Worm (Caenorhabditis elegans) whole organism, late embryonic: ENCODE results near the gene Y7A5A.3.

Experiments
- ceh-31 ChIP-seq: sonication (generic microtip); optimal IDR thresholded peaks from 2 replicates; lab custom pipeline; 2016; ENCODE audit warnings: missing genetic modification characterization, missing compliant biosample characterization
- ceh-6 ChIP-seq: fragments of 200-800 bp; sonication (Bioruptor generic); optimal IDR thresholded peaks from 2 replicates; lab custom pipeline; 2018; ENCODE audit warnings: mild to moderate bottlenecking, missing genetic modification characterization, missing compliant biosample characterization
- elt-2 ChIP-seq: sonication (generic microtip); optimal IDR thresholded peaks from 2 replicates; lab custom pipeline; 2016; ENCODE audit warnings: missing genetic modification reagents, missing genetic modification characterization, missing compliant biosample characterization
- fkh-10 ChIP-seq: fragments of 150-350 bp; optimal IDR thresholded peaks from 2 replicates; lab custom pipeline; 2014; ENCODE audit warnings: missing biosample characterization, missing genetic modification reagents, missing genetic modification characterization
- fkh-6 ChIP-seq: sonication (generic microtip); optimal IDR thresholded peaks from 2 replicates; lab custom pipeline; 2016; ENCODE audit warnings: missing genetic modification characterization, missing compliant biosample characterization
- nhr-11 ChIP-seq: fragments of 150-350 bp; optimal IDR thresholded peaks from 2 replicates; lab custom pipeline; 2014; ENCODE audit warnings: missing biosample characterization, missing genetic modification characterization
- nhr-232 ChIP-seq: sonication (generic microtip); optimal IDR thresholded peaks from 2 replicates; lab custom pipeline; 2016; ENCODE audit warnings: missing genetic modification characterization, missing compliant biosample characterization
- pqm-1 ChIP-seq: sonication (generic microtip); optimal IDR thresholded peaks from 2 replicates; lab custom pipeline; 2016; ENCODE audit warnings: missing genetic modification characterization, missing compliant biosample characterization
- syd-9 ChIP-seq: sonication (generic microtip); optimal IDR thresholded peaks from 2 replicates; lab custom pipeline; 2016; ENCODE audit warnings: mild to moderate bottlenecking, missing genetic modification characterization, moderate library complexity, missing compliant biosample characterization
- tbx-2 ChIP-seq: sonication (generic microtip); optimal IDR thresholded peaks from 2 replicates; lab custom pipeline; 2016; ENCODE audit warnings: missing genetic modification characterization, missing compliant biosample characterization
- unc-86 ChIP-seq: sonication (generic microtip); optimal IDR thresholded peaks from 2 replicates; lab custom pipeline; 2016; ENCODE audit warnings: missing genetic modification characterization, missing compliant biosample characterization

DNA sequence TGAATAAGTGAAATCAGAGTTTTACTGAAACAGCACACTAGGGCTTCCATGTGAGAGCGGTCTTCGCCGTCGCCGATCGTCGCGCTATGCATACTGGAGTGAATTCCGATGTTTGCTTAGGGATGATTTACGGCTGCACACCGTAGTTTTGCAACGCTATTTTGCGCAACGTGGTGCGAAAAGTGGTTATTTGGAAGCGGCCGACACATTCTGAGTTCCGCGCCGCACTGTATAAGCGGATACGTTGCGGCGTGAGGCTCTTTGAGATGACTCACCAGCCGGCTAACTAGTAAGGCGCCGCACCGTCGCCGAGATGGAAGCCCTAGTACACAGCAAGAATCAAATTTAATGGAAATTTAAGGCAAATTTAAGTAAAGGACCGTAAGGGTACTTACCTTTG is 15.9 kb downstream of the Y7A5A.3 start:
- TF ChIP-seq elt-2 (tag; lab: Kevin White, UChicago) (no peak), fkh-10 (GFP tag; lab: Kevin White, UChicago) (no peak), unc-86 (no peak), fkh-6 (no peak), ceh-6 (GFP tag; lab: Kevin White, UChicago) (no peak), syd-9 (tag; lab: Kevin White, UChicago) (no peak), nhr-232 (no peak), tbx-2 (tag; lab: Kevin White, UChicago) (no peak), nhr-11 (tag; lab: Kevin White, UChicago) (no peak), pqm-1 (tag; lab: Kevin White, UChicago) (no peak), ceh-31 (no peak)
